Worm (Caenorhabditis elegans): ENCODE results near the gene T19D12.5.
"Not testable (repeated sequence)": the region's sequence is repeated elsewhere in the genome, so short reads cannot be mapped to it uniquely, and the experiment has no call there.

T19D12.5 gene

ce11 chrII:6649026-6649425 lies 13.0 kb upstream of the T19D12.5 start, which contains the start of gene oig-8:
Gene oig-8 (minus strand): TSS chrII:6649126.
- TF ChIP-seq dao-5 (tag; optimal IDR thresholded peaks at IDR 0.05) (no peak), him-1 (tag; optimal IDR thresholded peaks at IDR 0.05) (no peak), W03F9.2 (tag; optimal IDR thresholded peaks at IDR 0.05) (no peak)

ce11 chrII:6646903-6647302 lies 10.9 kb upstream of the T19D12.5 start:
- TF ChIP-seq him-1 (tag; optimal IDR thresholded peaks at IDR 0.05), result no peak
- no peak for TF ChIP-seq W03F9.2 (tag; optimal IDR thresholded peaks at IDR 0.05)
- TF ChIP-seq dao-5 (tag; optimal IDR thresholded peaks at IDR 0.05), result no peak

ce11 chrII:6642651-6643167 lies 6.7 kb upstream of the T19D12.5 start, which contains the start of gene T19D12.6:
Gene T19D12.6 (minus strand): TSS chrII:6643117.
- no peak for TF ChIP-seq W03F9.2 (tag; optimal IDR thresholded peaks at IDR 0.05)
- no peak for TF ChIP-seq him-1 (tag; optimal IDR thresholded peaks at IDR 0.05)
- TF ChIP-seq dao-5 (tag; optimal IDR thresholded peaks at IDR 0.05), result no peak

ce11 chrII:6642180-6642579 lies 6.1 kb upstream of the T19D12.5 start:
- TF ChIP-seq dao-5 (tag; optimal IDR thresholded peaks at IDR 0.05) (no peak), him-1 (tag; optimal IDR thresholded peaks at IDR 0.05) (no peak), W03F9.2 (tag; optimal IDR thresholded peaks at IDR 0.05) (no peak)

ce11 chrII:6637854-6638253 lies 1.8 kb upstream of the T19D12.5 start:
- TF ChIP-seq dao-5 (tag; optimal IDR thresholded peaks at IDR 0.05), result no peak
- TF ChIP-seq W03F9.2 (tag; optimal IDR thresholded peaks at IDR 0.05), result no peak
- no peak for TF ChIP-seq him-1 (tag; optimal IDR thresholded peaks at IDR 0.05)

- TF ChIP-seq W03F9.2 (tag; optimal IDR thresholded peaks at IDR 0.05), result no peak
- TF ChIP-seq dao-5 (tag; optimal IDR thresholded peaks at IDR 0.05), result no peak
- no peak for TF ChIP-seq him-1 (tag; optimal IDR thresholded peaks at IDR 0.05)
These were observed 4.0 kb downstream of the T19D12.5 start for ce11 chrII:6631995-6632394.

ce11 chrII:6630811-6631210 lies 5.2 kb downstream of the T19D12.5 start, which contains the start of gene T19D12.4:
Gene T19D12.4 (plus strand): TSS chrII:6631105.
- TF ChIP-seq W03F9.2 (tag; optimal IDR thresholded peaks at IDR 0.05) (no peak), dao-5 (tag; optimal IDR thresholded peaks at IDR 0.05) (no peak), him-1 (tag; optimal IDR thresholded peaks at IDR 0.05) (no peak)

ce11 chrII:6629775-6630174 lies 6.3 kb downstream of the T19D12.5 start:
- no peak for TF ChIP-seq W03F9.2 (tag; optimal IDR thresholded peaks at IDR 0.05)
- no peak for TF ChIP-seq him-1 (tag; optimal IDR thresholded peaks at IDR 0.05)
- TF ChIP-seq dao-5 (tag; optimal IDR thresholded peaks at IDR 0.05), result no peak

ce11 chrII:6628397-6628796 lies 7.6 kb downstream of the T19D12.5 start:
- TF ChIP-seq W03F9.2 (tag; optimal IDR thresholded peaks at IDR 0.05) (no peak), him-1 (tag; optimal IDR thresholded peaks at IDR 0.05) (no peak), dao-5 (tag; optimal IDR thresholded peaks at IDR 0.05) (no peak)

ce11 chrII:6627182-6627581 lies 8.9 kb downstream of the T19D12.5 start, which contains the start of the genes F54H5.5 and F54H5.2:
Gene F54H5.5 (minus strand): TSS chrII:6627282.
Gene F54H5.2 (plus strand): TSS chrII:6627484.
- not testable (repeated sequence) for TF ChIP-seq W03F9.2, dao-5, him-1 (tag; optimal IDR thresholded peaks at IDR 0.05)

ce11 chrII:6625302-6625701 lies 10.7 kb downstream of the T19D12.5 start, which contains the start of gene F54H5.14:
Gene F54H5.14 (minus strand): TSS chrII:6625402.
- TF ChIP-seq W03F9.2 (tag; optimal IDR thresholded peaks at IDR 0.05) (no peak), him-1 (tag; optimal IDR thresholded peaks at IDR 0.05) (no peak), dao-5 (tag; optimal IDR thresholded peaks at IDR 0.05) (no peak)

- no peak for TF ChIP-seq W03F9.2 (tag; optimal IDR thresholded peaks at IDR 0.05)
- no peak for TF ChIP-seq dao-5 (tag; optimal IDR thresholded peaks at IDR 0.05)
- no peak for TF ChIP-seq him-1 (tag; optimal IDR thresholded peaks at IDR 0.05)
These were observed 14.2 kb downstream of the T19D12.5 start, which contains the start of gene F54H5.3 for ce11 chrII:6621886-6622285. Gene F54H5.3 (plus strand): TSS chrII:6622186.

- no peak for TF ChIP-seq W03F9.2 (tag; optimal IDR thresholded peaks at IDR 0.05)
- TF ChIP-seq him-1 (tag; optimal IDR thresholded peaks at IDR 0.05), result no peak
These were observed 17.0 kb downstream of the T19D12.5 start for ce11 chrII:6619007-6619406.

ce11 chrII:6616770-6617169 lies 19.3 kb downstream of the T19D12.5 start, which contains the start of gene klf-3:
Gene klf-3 (plus strand): TSS chrII:6616878.
- TF ChIP-seq him-1 (tag; optimal IDR thresholded peaks at IDR 0.05) (no peak), W03F9.2 (tag; optimal IDR thresholded peaks at IDR 0.05) (no peak), dao-5 (tag; optimal IDR thresholded peaks at IDR 0.05) (no peak)

ce11 chrII:6616135-6616534 lies 19.9 kb downstream of the T19D12.5 start:
- TF ChIP-seq him-1 (tag; optimal IDR thresholded peaks at IDR 0.05) (no peak), dao-5 (tag; optimal IDR thresholded peaks at IDR 0.05) (no peak), W03F9.2 (tag; optimal IDR thresholded peaks at IDR 0.05) (no peak)

All from whole organism, L4/young adult.